Worm (Caenorhabditis elegans) whole organism, dauer: ENCODE data around the gene Y46H3C.5.

Experiments
- unc-62 ChIP-seq: sonication (generic microtip); optimal IDR thresholded peaks from 2 replicates; lab custom pipeline; 2017; ENCODE audit warnings: missing biosample characterization, missing genetic modification reagents, missing genetic modification characterization

Y46H3C.5 gene

ce11 chrV:1678228-1678627 lies 14.1 kb downstream of the Y46H3C.5 start, which contains the start of gene srw-98:
Gene srw-98, minus strand, starts transcription at chrV:1678328.
- no peak for TF ChIP-seq unc-62

ce11 chrV:1668216-1668615 lies 24.1 kb downstream of the Y46H3C.5 start, which contains the start of gene irld-42:
Gene irld-42, plus strand, starts transcription at chrV:1668516.
- no peak for TF ChIP-seq unc-62

ce11 chrV:1666904-1667303 lies 25.4 kb downstream of the Y46H3C.5 start, which contains the start of gene K04F1.8:
Gene K04F1.8, plus strand, starts transcription at chrV:1667204.
- no peak for TF ChIP-seq unc-62

ce11 chrV:1664921-1665320 lies 27.4 kb downstream of the Y46H3C.5 start, which contains the start of gene K04F1.9:
Gene K04F1.9, plus strand, starts transcription at chrV:1665221.
- no peak for TF ChIP-seq unc-62

ce11 chrV:1662270-1662669 lies 30.0 kb downstream of the Y46H3C.5 start, which contains the start of gene irld-40:
Gene irld-40, plus strand, starts transcription at chrV:1662570.
- no peak for TF ChIP-seq unc-62

- no peak for TF ChIP-seq unc-62
These were observed 37.5 kb downstream of the Y46H3C.5 start, which contains the start of gene irld-11 for ce11 chrV:1654845-1655244. Gene irld-11, plus strand, starts transcription at chrV:1655145.

ce11 chrV:1651045-1651444 lies 41.2 kb downstream of the Y46H3C.5 start, which contains the start of gene irld-44:
Gene irld-44, plus strand, starts transcription at chrV:1651345.
- no peak for TF ChIP-seq unc-62

ce11 chrV:1648000-1648399 lies 44.3 kb downstream of the Y46H3C.5 start, which contains the start of gene irld-45:
Gene irld-45, plus strand, starts transcription at chrV:1648300.
- TF ChIP-seq unc-62 = no peak

- TF ChIP-seq unc-62 = no peak
These were observed 48.4 kb downstream of the Y46H3C.5 start, which contains the start of gene alh-2 for ce11 chrV:1643886-1644285. Gene alh-2, plus strand, starts transcription at chrV:1644169.

ce11 chrV:1642768-1643167 lies 49.5 kb downstream of the Y46H3C.5 start:
- no peak for TF ChIP-seq unc-62

- no peak for TF ChIP-seq unc-62
These were observed 50.1 kb downstream of the Y46H3C.5 start, which contains the start of gene Y46H3D.1 for ce11 chrV:1642199-1642598. Gene Y46H3D.1, plus strand, starts transcription at chrV:1642499.
